Fruit fly (Drosophila melanogaster) whole organism: ENCODE data around the gene spel1.

ENCODE experiments used
- Dll ChIP-seq: fragments of >200 bp; optimal IDR thresholded peaks from 2 replicates; lab custom pipeline; 2017
- EcR ChIP-seq, 2 experiments: fragments of >200 bp; optimal IDR thresholded peaks; 2 replicates each; lab custom pipeline; 2017; ENCODE audit warnings: missing biosample characterization in 2 of 2, missing genetic modification characterization in 2 of 2, missing genetic modification reagents in 2 of 2
- psq ChIP-seq: fragments of >200 bp; optimal IDR thresholded peaks from 2 replicates; lab custom pipeline; 2017
- usp ChIP-seq: fragments of >200 bp; optimal IDR thresholded peaks from 2 replicates; lab custom pipeline; 2017; ENCODE audit warnings: missing biosample characterization, missing genetic modification characterization, mixed read lengths

DNA sequence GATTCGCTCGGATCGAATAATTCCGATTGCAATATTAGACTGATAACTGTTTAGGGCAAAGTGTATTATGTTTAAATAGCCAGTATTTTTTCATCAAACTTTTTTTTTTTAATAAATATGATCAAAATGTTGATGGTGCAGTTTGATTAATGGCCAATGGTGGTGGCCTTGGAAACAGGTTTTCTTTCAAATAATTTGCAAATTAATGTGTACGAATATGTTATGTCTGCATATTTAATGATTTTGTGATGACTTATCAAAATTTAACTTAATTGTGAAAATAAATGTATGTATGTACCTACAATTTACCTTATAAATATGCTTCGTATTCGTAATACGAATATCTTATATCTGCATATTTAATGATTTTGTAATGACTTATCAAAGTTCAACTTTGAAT, 588 bp upstream of the spel1 start:
- no peak for TF ChIP-seq psq (lab: Kevin White, UChicago)
- TF ChIP-seq usp = no peak
- no peak for TF ChIP-seq Dll (lab: Kevin White, UChicago)
- no peak for TF ChIP-seq EcR (GFP tag; optimal IDR thresholded peaks at IDR 0.05; lab: Kevin White, UChicago)
